Worm (Caenorhabditis elegans) whole organism, midembryonic: Measurements from ENCODE around the gene F36H12.17.

ENCODE experiments used
- flt-1 ChIP-seq: fragments of 200-800 bp; sonication (Bioruptor generic); IDR thresholded peaks from 2 replicates; pipeline ENCODE4 v1.3.6; 2022; ENCODE audit warnings: missing genetic modification characterization, missing compliant biosample characterization
- klf-2 ChIP-seq: fragments of 200-800 bp; sonication (Bioruptor generic); conservative IDR thresholded peaks from 2 replicates; pipeline ENCODE4 v1.3.6; 2022; ENCODE audit warnings: missing genetic modification reagents, missing genetic modification characterization, missing compliant biosample characterization
- tab-1 ChIP-seq: fragments of 200-800 bp; sonication (Bioruptor generic); IDR thresholded peaks from 2 replicates; pipeline ENCODE4 v1.3.6; 2022; ENCODE audit warnings: missing genetic modification characterization, missing compliant biosample characterization

- TF ChIP-seq klf-2 (GFP tag; lab: Robert Waterston, UW) (no peak), flt-1 (GFP tag; lab: Robert Waterston, UW) (no peak), tab-1 (GFP tag; lab: Robert Waterston, UW) (no peak)
These were observed 11.3 kb upstream of the F36H12.17 start for ce11 chrIV:5288932-5289331.
